Fruit fly (Drosophila melanogaster): Measurements from ENCODE around the gene CG13674.

CG13674 gene

dm6 chr3L:8211590-8211989 lies 7.2 kb downstream of the CG13674 start, which contains the start of gene CG8006:
CG8006 (plus strand) TSS chr3L:8211890.
- TF ChIP-seq Ets65A (GFP tag) (peak; percentile 90), CG6272 (GFP tag; IDR thresholded peaks at IDR 0.05) (no peak)

- TF ChIP-seq stwl (tag; optimal IDR thresholded peaks at IDR 0.05) = peak; percentile 91
- peak; percentile 37 for TF ChIP-seq gfzf (GFP tag; optimal IDR thresholded peaks at IDR 0.05)
- no peak for TF ChIP-seq Dip3 (GFP tag; optimal IDR thresholded peaks at IDR 0.05)
These were observed 8.2 kb downstream of the CG13674 start, which contains the start of gene tut for dm6 chr3L:8210596-8210995. tut (minus strand) TSS chr3L:8210743.

dm6 chr3L:8202317-8202842 lies 16.4 kb downstream of the CG13674 start, which contains the start of the genes CG7366 and CG13679:
CG7366 (minus strand) TSS chr3L:8202417.
CG13679 (plus strand) TSS chr3L:8202792.
- TF ChIP-seq ftz-f1 (GFP tag; optimal IDR thresholded peaks at IDR 0.05) (no peak), CG9437 (GFP tag; optimal IDR thresholded peaks at IDR 0.05) (no peak), CG10209 (GFP tag; optimal IDR thresholded peaks at IDR 0.05) (no peak), aop (GFP tag; IDR thresholded peaks at IDR 0.05) (no peak), CG6854 (GFP tag; optimal IDR thresholded peaks at IDR 0.05) (no peak), Gug (GFP tag; IDR thresholded peaks at IDR 0.05) (no peak), CG2129 (GFP tag; IDR thresholded peaks at IDR 0.05; ENCODE audit: partially characterized antibody) (no peak), CG32772 (GFP tag; IDR thresholded peaks at IDR 0.05) (no peak), CG11085 (GFP tag; IDR thresholded peaks at IDR 0.05) (no peak), sna (GFP tag; IDR thresholded peaks at IDR 0.05; ENCODE audit: partially characterized antibody) (no peak), CG9727 (GFP tag; optimal IDR thresholded peaks at IDR 0.05) (no peak), chinmo (GFP tag; IDR thresholded peaks at IDR 0.05; ENCODE audit: partially characterized antibody) (no peak), CG2199 (GFP tag; IDR thresholded peaks at IDR 0.05) (no peak), CG12104 (GFP tag; optimal IDR thresholded peaks at IDR 0.05) (no peak), slou (GFP tag; optimal IDR thresholded peaks at IDR 0.05) (no peak), insv (GFP tag; optimal IDR thresholded peaks at IDR 0.05) (no peak), CG1024 (GFP tag; IDR thresholded peaks at IDR 0.05) (no peak)

- TF ChIP-seq dmrt11E (tag; optimal IDR thresholded peaks at IDR 0.05) (peak; percentile 76), CG17829 (tag; optimal IDR thresholded peaks at IDR 0.05) (peak; percentile 71), Ravus (GFP tag; IDR thresholded peaks at IDR 0.05) (no peak; the same call in 1 of the 2 replicates), CG4617 (GFP tag; optimal IDR thresholded peaks at IDR 0.05; ENCODE audit: borderline replicate concordance) (peak; percentile 65), maf-S (GFP tag; optimal IDR thresholded peaks at IDR 0.05) (peak; percentile 45), CG3281 (GFP tag; optimal IDR thresholded peaks at IDR 0.05) (peak; percentile 86), sens-2 (GFP tag; IDR thresholded peaks at IDR 0.05) (0 out of 2 replicates have a peak, but pooled peaks have one; percentile 32), CG3995 (GFP tag; optimal IDR thresholded peaks at IDR 0.05) (peak; percentile 51), Trl (optimal IDR thresholded peaks at IDR 0.05) (no peak), Trl (GFP tag; optimal IDR thresholded peaks at IDR 0.05) (peak; percentile 31), CG17186 (GFP tag; optimal IDR thresholded peaks at IDR 0.05) (peak; percentile 25), CG30403 (GFP tag; optimal IDR thresholded peaks at IDR 0.05) (peak; percentile 81), ftz-f1 (GFP tag; optimal IDR thresholded peaks at IDR 0.05) (no peak), CG18011 (GFP tag; optimal IDR thresholded peaks at IDR 0.05) (peak; percentile 33), Lpt (GFP tag; optimal IDR thresholded peaks at IDR 0.05) (no peak), prd (optimal IDR thresholded peaks at IDR 0.05) (no peak), prd (GFP tag; IDR thresholded peaks at IDR 0.05) (peak; percentile 82), Opbp (GFP tag; IDR thresholded peaks at IDR 0.05; ENCODE audit: partially characterized antibody) (peak; percentile 76; the same call in 2 of the 3 replicates), CG10654 (GFP tag; optimal IDR thresholded peaks at IDR 0.05) (peak; percentile 57), bab2 (GFP tag; optimal IDR thresholded peaks at IDR 0.05) (no peak), zfh2 (GFP tag; optimal IDR thresholded peaks at IDR 0.05) (peak; percentile 80), kni (GFP tag; optimal IDR thresholded peaks at IDR 0.05) (no peak), gcm2 (GFP tag; optimal IDR thresholded peaks at IDR 0.05) (no peak), bsh (GFP tag; optimal IDR thresholded peaks at IDR 0.05) (peak in 1 of 2 experiments; percentile 62), usp (GFP tag; optimal IDR thresholded peaks at IDR 0.05) (no peak), CkIIα-i1 (GFP tag; IDR thresholded peaks at IDR 0.05) (no peak)
These were observed 21.0 kb downstream of the CG13674 start, which contains the start of the genes UbcE2M and Dhps for dm6 chr3L:8197779-8198279. UbcE2M (minus strand) TSS chr3L:8197987. Dhps (plus strand) TSS chr3L:8198207.

Measured in whole organism, embryonic.